Worm (Caenorhabditis elegans) whole organism, late embryonic: ENCODE results near the gene hpo-10.
A peak's percentile ranks its signal among the peaks of the same experiment; 100 is the strongest.

Experiments
- Y22D7AL.16 ChIP-seq: sonication (generic microtip); optimal IDR thresholded peaks from 2 replicates; lab custom pipeline; 2016; ENCODE audit warnings: missing genetic modification characterization, missing compliant biosample characterization
- ama-1 ChIP-seq: fragments of 150-350 bp; optimal IDR thresholded peaks from 2 replicates; lab custom pipeline; 2014
- ceh-14 ChIP-seq: sonication (generic microtip); optimal IDR thresholded peaks from 2 replicates; lab custom pipeline; 2016; ENCODE audit warnings: missing genotype, missing genetic modification characterization, missing compliant biosample characterization
- ceh-18 ChIP-seq: sonication (generic microtip); optimal IDR thresholded peaks from 2 replicates; lab custom pipeline; 2016; ENCODE audit warnings: missing genetic modification characterization, missing compliant biosample characterization
- ceh-2 ChIP-seq: sonication (generic microtip); optimal IDR thresholded peaks from 2 replicates; lab custom pipeline; 2016; ENCODE audit warnings: missing genotype, missing genetic modification characterization, missing compliant biosample characterization
- ceh-31 ChIP-seq: sonication (generic microtip); optimal IDR thresholded peaks from 2 replicates; lab custom pipeline; 2016; ENCODE audit warnings: missing genetic modification characterization, missing compliant biosample characterization
- ceh-34 ChIP-seq: sonication (generic microtip); optimal IDR thresholded peaks from 2 replicates; lab custom pipeline; 2016; ENCODE audit warnings: mild to moderate bottlenecking, missing genetic modification characterization, missing compliant biosample characterization
- ceh-45 ChIP-seq: fragments of 200-800 bp; sonication (Bioruptor generic); IDR thresholded peaks from 2 replicates; pipeline ENCODE4 v1.3.6; 2022; ENCODE audit warnings: missing genetic modification reagents, missing genetic modification characterization, missing compliant biosample characterization
- ceh-9 ChIP-seq: sonication (generic microtip); optimal IDR thresholded peaks from 2 replicates; lab custom pipeline; 2016; ENCODE audit warnings: mild to moderate bottlenecking, missing genetic modification characterization, inconsistent platforms, missing compliant biosample characterization
- che-1 ChIP-seq: sonication (generic microtip); optimal IDR thresholded peaks from 2 replicates; lab custom pipeline; 2016; ENCODE audit warnings: mild to moderate bottlenecking, missing genetic modification characterization, missing compliant biosample characterization
- elt-2 ChIP-seq: sonication (generic microtip); optimal IDR thresholded peaks from 2 replicates; lab custom pipeline; 2016; ENCODE audit warnings: missing genetic modification reagents, missing genetic modification characterization, missing compliant biosample characterization
- ets-4 ChIP-seq: sonication (generic microtip); optimal IDR thresholded peaks from 2 replicates; lab custom pipeline; 2016; ENCODE audit warnings: missing genetic modification characterization, missing compliant biosample characterization
- fax-1 ChIP-seq: sonication (generic microtip); optimal IDR thresholded peaks from 2 replicates; lab custom pipeline; 2016; ENCODE audit warnings: missing genotype, missing genetic modification characterization, missing compliant biosample characterization
- fkh-10 ChIP-seq: fragments of 150-350 bp; optimal IDR thresholded peaks from 2 replicates; lab custom pipeline; 2014; ENCODE audit warnings: missing biosample characterization, missing genetic modification reagents, missing genetic modification characterization
- gmeb-2 ChIP-seq: sonication (generic microtip); optimal IDR thresholded peaks from 2 replicates; lab custom pipeline; 2016; ENCODE audit warnings: missing genetic modification characterization, inconsistent platforms, missing compliant biosample characterization
- hlh-13 ChIP-seq: fragments of 200-800 bp; sonication (Bioruptor generic); optimal IDR thresholded peaks from 2 replicates; lab custom pipeline; 2018; ENCODE audit warnings: mild to moderate bottlenecking, missing genetic modification characterization, missing compliant biosample characterization
- hlh-8 ChIP-seq: sonication (generic microtip); optimal IDR thresholded peaks from 2 replicates; lab custom pipeline; 2016; ENCODE audit warnings: missing genotype, missing genetic modification characterization, missing compliant biosample characterization
- madf-2 ChIP-seq: sonication (generic microtip); optimal IDR thresholded peaks from 2 replicates; lab custom pipeline; 2017; ENCODE audit warnings: missing genetic modification characterization, missing compliant biosample characterization
- mec-3 ChIP-seq: sonication (generic microtip); optimal IDR thresholded peaks from 2 replicates; lab custom pipeline; 2016; ENCODE audit warnings: borderline replicate concordance, missing genetic modification characterization, missing compliant biosample characterization
- nhr-11 ChIP-seq: fragments of 150-350 bp; optimal IDR thresholded peaks from 2 replicates; lab custom pipeline; 2014; ENCODE audit warnings: missing biosample characterization, missing genetic modification characterization
- npax-4 ChIP-seq: sonication (generic microtip); optimal IDR thresholded peaks from 2 replicates; lab custom pipeline; 2016; ENCODE audit warnings: missing genetic modification characterization, missing compliant biosample characterization
- pros-1 ChIP-seq: fragments of 150-350 bp; optimal IDR thresholded peaks from 2 replicates; lab custom pipeline; 2014; ENCODE audit warnings: missing biosample characterization, missing genetic modification reagents, missing genetic modification characterization
- ref-2 ChIP-seq: sonication (generic microtip); optimal IDR thresholded peaks from 2 replicates; lab custom pipeline; 2016; ENCODE audit warnings: missing genetic modification characterization, missing compliant biosample characterization
- sdc-2 ChIP-seq: sonication (generic microtip); optimal IDR thresholded peaks from 2 replicates; lab custom pipeline; 2016; ENCODE audit warnings: missing genotype, missing genetic modification characterization, missing compliant biosample characterization
- syd-9 ChIP-seq: sonication (generic microtip); optimal IDR thresholded peaks from 2 replicates; lab custom pipeline; 2016; ENCODE audit warnings: mild to moderate bottlenecking, missing genetic modification characterization, moderate library complexity, missing compliant biosample characterization
- ttx-3 ChIP-seq: sonication (generic microtip); optimal IDR thresholded peaks from 2 replicates; lab custom pipeline; 2016; ENCODE audit warnings: missing genetic modification reagents, missing genetic modification characterization, missing compliant biosample characterization
- unc-3 ChIP-seq, 2 experiments: fragments of 200-800 bp in 1 of 2; sonication (Bioruptor generic) in 1 of 2; sonication (generic microtip) in 1 of 2; conservative IDR thresholded peaks in 1 of 2; optimal IDR thresholded peaks in 1 of 2; 2 replicates each; pipeline versions ENCODE4 v1.3.6 to Lab custom; 2016 to 2022; ENCODE audit warnings: missing compliant biosample characterization in 2 of 2, missing genetic modification characterization in 2 of 2, missing genetic modification reagents in 1 of 2
- unc-42 ChIP-seq: sonication (generic microtip); optimal IDR thresholded peaks from 2 replicates; lab custom pipeline; 2016; ENCODE audit warnings: missing genotype, missing genetic modification characterization, missing compliant biosample characterization
- ztf-16 ChIP-seq: sonication (generic microtip); optimal IDR thresholded peaks from 2 replicates; lab custom pipeline; 2017; ENCODE audit warnings: missing genetic modification characterization, missing compliant biosample characterization

Gene hpo-10

ce11 chrIII:5875705-5876104 lies 3.6 kb upstream of the hpo-10 start:
- TF ChIP-seq fax-1 (no peak), ceh-2 (tag; lab: Kevin White, UChicago) (no peak), elt-2 (peak; percentile 74), mec-3 (no peak)

DNA sequence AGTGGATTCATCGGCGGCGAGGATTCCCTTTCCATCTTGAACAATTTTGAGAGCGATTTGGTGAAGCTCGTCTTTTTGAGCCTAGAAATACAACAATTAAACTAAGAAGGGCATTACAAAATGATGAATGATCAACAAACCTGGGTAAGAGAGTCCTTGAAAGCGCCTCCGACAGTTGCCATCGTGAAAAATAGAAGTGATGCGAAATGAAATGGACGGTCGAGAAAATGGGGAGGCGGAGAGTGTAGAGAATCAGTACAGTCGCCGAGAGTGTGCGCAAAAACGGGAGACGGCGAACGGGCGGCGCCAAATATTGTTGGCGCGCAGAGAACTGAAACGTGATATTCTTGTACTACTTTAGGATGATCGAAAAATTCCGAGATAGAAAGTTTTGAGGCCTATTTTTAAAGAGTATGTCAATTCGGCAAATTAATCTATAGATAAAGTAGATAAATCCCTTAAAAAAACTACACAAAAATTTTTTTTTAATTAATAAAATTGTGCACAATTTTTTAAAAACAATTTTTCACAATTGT lies 3.1 kb upstream of the hpo-10 start, which contains the start of gene aldo-2:
TSS of gene aldo-2 (minus strand) at position 486 of the 536 bp plus-strand sequence.
- no peak for TF ChIP-seq ceh-14
- no peak for TF ChIP-seq ztf-16
- TF ChIP-seq, all 69 proteins: peak for 0

DNA sequence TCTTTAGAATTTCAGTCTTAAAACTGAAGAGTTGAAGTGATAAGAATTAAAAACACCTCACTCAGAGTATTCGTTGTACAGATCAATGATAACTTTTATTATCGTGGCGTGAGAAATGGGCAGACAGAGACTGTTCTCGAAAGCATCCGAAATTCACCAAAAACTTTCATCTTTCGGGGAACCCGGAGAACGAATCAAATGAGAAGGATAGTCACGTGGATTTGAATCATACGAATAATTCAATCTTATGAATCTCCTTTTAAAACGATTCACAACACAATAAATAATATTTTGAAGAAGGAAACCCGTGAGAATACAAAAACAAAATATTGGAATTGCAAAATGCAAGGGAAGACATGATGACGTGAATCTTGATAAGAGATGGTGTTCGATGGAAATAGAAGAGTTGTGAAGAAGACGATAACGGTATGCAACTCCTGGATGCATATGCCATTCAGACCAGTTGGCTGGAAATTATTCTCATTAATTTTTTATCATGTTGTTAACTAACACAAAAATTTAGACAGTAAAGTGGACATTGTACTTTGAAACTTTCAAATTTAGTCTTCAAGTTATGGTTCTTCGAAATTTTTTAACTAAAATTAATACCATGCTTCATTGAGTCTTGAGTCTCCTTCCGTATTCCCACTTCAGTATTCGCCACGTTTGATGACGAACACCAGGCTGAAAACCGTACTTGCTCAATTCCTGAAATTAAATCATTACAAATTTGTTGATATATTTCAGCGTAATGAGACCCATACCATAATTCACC lies 2.2 kb upstream of the hpo-10 start:
- TF ChIP-seq elt-2: peak; percentile 13
- TF ChIP-seq ceh-34: no peak
- TF ChIP-seq syd-9: no peak
- no peak for TF ChIP-seq mec-3

DNA sequence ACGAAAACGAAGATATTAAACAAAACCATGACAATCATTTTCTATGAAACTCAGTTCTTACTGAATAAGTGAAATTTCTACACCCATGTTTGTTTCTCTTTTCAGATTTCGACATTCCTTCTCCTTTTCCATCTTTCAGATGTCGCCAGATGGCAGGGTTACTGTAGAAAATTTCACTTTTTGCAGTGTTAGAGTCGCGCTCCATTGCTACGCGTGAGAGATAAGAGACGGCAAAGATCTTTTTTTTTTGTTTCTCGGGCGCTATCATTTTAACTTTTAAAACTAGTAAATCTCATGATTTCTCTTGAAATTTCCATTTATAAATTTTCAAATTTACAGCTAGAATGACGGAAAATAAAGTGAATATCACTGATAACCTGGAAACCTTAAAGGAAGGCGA lies 1.1 kb upstream of the hpo-10 start, which contains the start of the genes mig-21 and F01F1.2:
TSS of gene mig-21 (minus strand) at position 166 of the 400 bp plus-strand sequence.
TSS of gene F01F1.2 (plus strand) at position 340 of the 400 bp plus-strand sequence.
- no peak for TF ChIP-seq ceh-34
- TF ChIP-seq, all 69 proteins: peak for 0

DNA sequence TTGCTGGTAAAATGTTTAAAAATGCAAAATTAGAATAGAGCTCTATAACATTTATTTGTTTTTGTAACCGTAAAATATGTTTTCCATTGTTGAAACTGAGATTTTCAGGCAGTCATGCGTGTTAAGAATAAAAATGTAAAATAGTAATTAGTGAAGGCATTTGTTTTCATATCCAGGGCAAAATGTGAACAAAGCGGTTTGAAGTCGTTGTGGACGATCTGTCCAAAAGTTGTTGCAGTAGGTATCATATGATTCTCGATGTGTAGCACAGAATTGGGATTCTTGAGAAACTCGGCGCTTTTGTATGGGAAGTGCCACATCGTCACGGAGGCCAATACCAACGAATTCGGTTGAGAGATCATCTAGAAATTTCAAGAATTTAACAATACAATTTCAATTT lies 3.0 kb downstream of the hpo-10 start:
- TF ChIP-seq ceh-9: no peak
- peak; percentile 0 for TF ChIP-seq ama-1

DNA sequence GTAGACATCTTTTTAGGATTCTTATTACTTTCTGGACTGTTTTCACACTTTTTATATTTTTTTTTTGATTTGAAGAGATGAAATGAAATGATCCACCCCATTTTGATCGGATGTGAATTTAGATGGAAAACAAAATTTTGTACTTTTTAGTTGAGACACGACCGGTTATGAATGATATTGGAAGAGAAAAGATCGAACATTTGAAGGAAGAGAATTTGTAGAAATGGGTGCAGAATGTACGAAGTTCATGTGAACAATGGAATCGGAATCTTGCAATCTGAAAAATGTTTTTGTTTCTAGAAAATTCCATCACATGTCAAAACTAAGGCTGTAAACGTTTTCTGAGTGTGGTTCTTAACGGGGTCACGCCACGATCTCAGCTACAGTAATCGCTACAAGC lies 3.5 kb downstream of the hpo-10 start, which contains the start of gene F01F1.14:
TSS of gene F01F1.14 (minus strand) at position 101 of the 400 bp plus-strand sequence.
- no peak for TF ChIP-seq Y22D7AL.16 (tag; lab: Kevin White, UChicago)
- TF ChIP-seq sdc-2 (tag; lab: Kevin White, UChicago): no peak
- no peak for TF ChIP-seq ama-1
- no peak for TF ChIP-seq gmeb-2 (tag; lab: Kevin White, UChicago)
- TF ChIP-seq fkh-10 (GFP tag; lab: Kevin White, UChicago): no peak
- TF ChIP-seq nhr-11: no peak
- no peak for TF ChIP-seq ceh-18 (tag; lab: Kevin White, UChicago)
- no peak for TF ChIP-seq madf-2 (tag; lab: Kevin White, UChicago)
- TF ChIP-seq ets-4 (tag; lab: Kevin White, UChicago): no peak
- no peak for TF ChIP-seq pros-1

ce11 chrIII:5883517-5883916 lies 4.2 kb downstream of the hpo-10 start:
- TF ChIP-seq hlh-13 (GFP tag; lab: Kevin White, UChicago): no peak
- TF ChIP-seq fkh-10 (GFP tag; lab: Kevin White, UChicago): no peak
- TF ChIP-seq ceh-45 (GFP tag; lab: Robert Waterston, UW): no peak
- TF ChIP-seq ceh-31 (tag; lab: Kevin White, UChicago): no peak
- TF ChIP-seq nhr-11: no peak
- no peak for TF ChIP-seq ref-2 (tag; lab: Kevin White, UChicago)
- TF ChIP-seq ceh-18 (tag; lab: Kevin White, UChicago): no peak
- no peak for TF ChIP-seq unc-3 (GFP tag; conservative IDR thresholded peaks at IDR 0.05; lab: Robert Waterston, UW)
- no peak for TF ChIP-seq unc-3 (tag; optimal IDR thresholded peaks at IDR 0.05; lab: Kevin White, UChicago)
- TF ChIP-seq mec-3: no peak
- no peak for TF ChIP-seq fax-1
- TF ChIP-seq unc-42: no peak
- TF ChIP-seq npax-4: no peak

DNA sequence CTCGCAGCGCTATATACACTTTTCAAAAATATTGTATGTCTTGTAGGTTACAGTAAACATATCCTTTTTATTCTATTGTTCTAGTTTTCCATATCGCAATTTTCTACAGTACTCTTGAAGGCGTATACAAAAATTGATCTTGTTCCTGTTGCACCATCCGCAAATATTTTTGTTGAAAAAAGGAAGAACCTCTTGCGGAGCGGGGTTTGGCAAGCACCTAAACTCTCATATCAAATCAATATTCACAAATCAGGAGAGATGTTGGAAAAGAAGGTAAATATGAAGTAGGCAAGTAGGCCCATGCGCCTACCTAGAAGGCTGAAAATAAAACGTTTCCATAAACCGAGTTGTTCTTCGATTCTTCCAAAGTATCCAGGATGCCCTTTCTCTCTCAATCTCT lies 4.7 kb downstream of the hpo-10 start, which contains the start of gene C28H8.5:
TSS of gene C28H8.5 (plus strand) at position 301 of the 400 bp plus-strand sequence.
- TF ChIP-seq mec-3: no peak
- no peak for TF ChIP-seq hlh-8 (tag; lab: Kevin White, UChicago)
- no peak for TF ChIP-seq ttx-3 (tag; lab: Kevin White, UChicago)
- TF ChIP-seq fkh-10 (GFP tag; lab: Kevin White, UChicago): no peak
- TF ChIP-seq che-1 (tag; lab: Kevin White, UChicago): no peak
